Worm (Caenorhabditis elegans): ENCODE results near the gene sgnh-1.

- TF ChIP-seq egl-27 (tag; optimal IDR thresholded peaks at IDR 0.05) (no peak), nhr-12 (tag; optimal IDR thresholded peaks at IDR 0.05) (no peak), lin-39 (tag; optimal IDR thresholded peaks at IDR 0.05) (no peak), fkh-10 (GFP tag; optimal IDR thresholded peaks at IDR 0.05) (no peak), skn-1 (tag; optimal IDR thresholded peaks at IDR 0.05) (no peak), nhr-77 (tag; optimal IDR thresholded peaks at IDR 0.05) (no peak), unc-62 (GFP tag; optimal IDR thresholded peaks at IDR 0.05) (no peak), ztf-11 (tag; optimal IDR thresholded peaks at IDR 0.05) (no peak), nhr-76 (tag; optimal IDR thresholded peaks at IDR 0.05) (no peak), unc-39 (tag; optimal IDR thresholded peaks at IDR 0.05) (no peak), R02D3.7 (tag; optimal IDR thresholded peaks at IDR 0.05) (no peak), nhr-11 (tag; optimal IDR thresholded peaks at IDR 0.05) (no peak), egl-5 (tag; optimal IDR thresholded peaks at IDR 0.05) (no peak), fos-1 (tag; optimal IDR thresholded peaks at IDR 0.05) (no peak)
Observed at ce11 chrIV:4887258-4887657, 2.5 kb upstream of the sgnh-1 start, which contains the start of gene T08B6.1.

Data from whole organism, L3 larva.